Worm (Caenorhabditis elegans): ENCODE data around the gene T27A8.3.

T27A8.3 gene

ce11 chrX:16098104-16098638 lies 35.7 kb downstream of the T27A8.3 start (continued):
- TF ChIP-seq unc-62 (GFP tag; optimal IDR thresholded peaks at IDR 0.05 in 1 of 2) (no peak), unc-62 (tag; optimal IDR thresholded peaks at IDR 0.05) (no peak), lsy-2 (tag; optimal IDR thresholded peaks at IDR 0.05) (no peak), lin-38 (GFP tag; IDR thresholded peaks at IDR 0.05) (no peak), ztf-11 (tag; optimal IDR thresholded peaks at IDR 0.05) (no peak)

ce11 chrX:16099251-16099650 lies 36.8 kb downstream of the T27A8.3 start:
- TF ChIP-seq nhr-42 (GFP tag; IDR thresholded peaks at IDR 0.05) (no peak), egl-43 (GFP tag; IDR thresholded peaks at IDR 0.05) (0 out of 2 replicates have a peak, but pooled peaks have one; percentile 27)

DNA sequence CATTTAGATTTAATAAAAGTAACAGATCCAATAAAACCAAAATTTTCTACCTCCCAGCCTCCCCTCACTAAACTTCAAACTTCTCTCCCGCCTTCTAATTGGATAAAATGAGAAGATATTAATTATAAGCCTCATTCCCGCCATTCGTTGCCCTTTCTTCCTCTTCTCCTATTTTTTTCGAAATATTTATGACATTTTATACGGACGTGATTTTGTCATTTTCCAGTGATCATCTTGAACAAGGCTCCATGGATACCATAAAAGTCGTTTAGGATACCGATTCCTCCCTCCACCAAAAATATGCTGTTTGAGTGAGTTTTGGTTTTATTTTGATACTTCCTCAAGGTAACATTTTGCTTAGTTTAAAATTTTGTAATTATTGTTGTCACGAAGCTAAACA lies 40.9 kb downstream of the T27A8.3 start, which contains the start of gene ZK1073.2:
TSS of gene ZK1073.2 (plus strand) at position 301 of the 400 bp plus-strand sequence.
- TF ChIP-seq nhr-77 (tag; optimal IDR thresholded peaks at IDR 0.05) = no peak
- no peak for TF ChIP-seq lin-39 (tag; optimal IDR thresholded peaks at IDR 0.05)
- no peak for TF ChIP-seq D1046.2 (GFP tag; IDR thresholded peaks at IDR 0.05)
- TF ChIP-seq Y5F2A.4 (GFP tag; optimal IDR thresholded peaks at IDR 0.05) = no peak
- no peak for TF ChIP-seq daf-19 (GFP tag; conservative IDR thresholded peaks at IDR 0.05)
- TF ChIP-seq spr-3 (GFP tag; optimal IDR thresholded peaks at IDR 0.05) = no peak
- TF ChIP-seq nhr-6 (tag; optimal IDR thresholded peaks at IDR 0.05) = no peak
- TF ChIP-seq R02D3.7 (tag; optimal IDR thresholded peaks at IDR 0.05) = no peak

DNA sequence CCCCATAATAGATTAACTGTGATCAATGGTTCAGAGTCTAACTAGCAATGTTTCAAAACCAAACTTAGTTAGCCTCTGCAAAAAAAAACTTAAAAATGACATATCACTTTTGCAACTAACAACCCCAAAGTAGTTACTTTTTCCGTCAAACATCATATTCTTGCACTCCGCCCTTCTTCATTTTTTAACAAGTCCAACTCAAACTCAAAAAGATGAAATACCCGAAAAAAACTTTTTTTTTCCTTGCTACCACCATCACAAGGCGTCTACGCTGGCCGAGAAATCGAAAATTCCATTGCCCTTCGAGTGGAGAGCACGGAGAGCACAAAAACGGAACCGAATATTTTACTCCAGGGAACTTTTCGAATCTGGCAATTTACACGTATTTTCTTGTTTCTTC lies 43.4 kb downstream of the T27A8.3 start:
- TF ChIP-seq unc-62 (GFP tag; optimal IDR thresholded peaks at IDR 0.05 in 1 of 2) (peak in 1 of 2 experiments; percentile 96), unc-62 (tag; optimal IDR thresholded peaks at IDR 0.05) (no peak), attf-4 (tag; optimal IDR thresholded peaks at IDR 0.05) (no peak)

All from whole organism, L4 larva.